Fruit fly (Drosophila melanogaster) whole organism, embryonic: ENCODE measurements around the gene TFAM.

ENCODE experiments used
- BEAF-32 ChIP-seq: fragments of 200-800 bp; sonication (Bioruptor generic); optimal IDR thresholded peaks from 3 replicates; lab custom pipeline; 2017; ENCODE audit warnings: missing biosample characterization, missing genetic modification characterization, mild to moderate bottlenecking, moderate library complexity, missing genetic modification reagents
- CG10209 ChIP-seq: fragments of 200-800 bp; sonication (Bioruptor generic); optimal IDR thresholded peaks from 3 replicates; lab custom pipeline; 2017; ENCODE audit warnings: missing biosample characterization, mild to moderate bottlenecking, missing genetic modification characterization, missing genetic modification reagents
- CG11398 ChIP-seq: fragments of 200-800 bp; sonication (Bioruptor generic); optimal IDR thresholded peaks from 2 replicates; lab custom pipeline; 2016; ENCODE audit warnings: missing biosample characterization, missing genetic modification characterization
- CG1603 ChIP-seq: fragments of 200-800 bp; sonication (Bioruptor generic); optimal IDR thresholded peaks from 2 replicates; lab custom pipeline; 2019; ENCODE audit warnings: missing biosample characterization, mild to moderate bottlenecking, missing genetic modification characterization, moderate library complexity
- CG17328 ChIP-seq: fragments of 200-800 bp; sonication (Bioruptor generic); IDR thresholded peaks from 2 replicates; pipeline ENCODE4 v1.3.6; 2022; ENCODE audit warnings: missing biosample characterization, missing genetic modification characterization
- CG17829 ChIP-seq: fragments of 200-800 bp; optimal IDR thresholded peaks from 2 replicates; lab custom pipeline; 2019; ENCODE audit warnings: missing biosample characterization, mild to moderate bottlenecking, missing genetic modification characterization, moderate library complexity
- CG18262 ChIP-seq: fragments of 200-800 bp; optimal IDR thresholded peaks from 3 replicates; lab custom pipeline; 2019; ENCODE audit warnings: missing biosample characterization, mild to moderate bottlenecking, missing genetic modification characterization, moderate library complexity
- CG2129 ChIP-seq: fragments of 200-800 bp; sonication (Bioruptor generic); IDR thresholded peaks from 2 replicates; pipeline ENCODE4 v1.3.6; 2022; ENCODE audit warnings: missing biosample characterization, missing genetic modification characterization; ENCODE audit not compliant: partially characterized antibody
- CG31224 ChIP-seq: fragments of 200-800 bp; sonication (Bioruptor generic); IDR thresholded peaks from 2 replicates; pipeline ENCODE4 v1.3.6; 2022; ENCODE audit warnings: missing biosample characterization, missing genetic modification characterization
- CG3995 ChIP-seq: fragments of 200-800 bp; sonication (Bioruptor generic); optimal IDR thresholded peaks from 3 replicates; lab custom pipeline; 2016; ENCODE audit warnings: missing biosample characterization, missing genetic modification characterization
- CG43689 ChIP-seq: fragments of 200-800 bp; sonication (Bioruptor generic); IDR thresholded peaks from 2 replicates; pipeline ENCODE4 v1.3.6; 2022; ENCODE audit warnings: missing biosample characterization, missing genetic modification characterization
- CG6272 ChIP-seq: fragments of 200-800 bp; sonication (Bioruptor generic); IDR thresholded peaks from 2 replicates; pipeline ENCODE4 v1.3.6; 2022; ENCODE audit warnings: missing biosample characterization, missing genetic modification characterization
- CG6683 ChIP-seq: fragments of 200-800 bp; sonication (Bioruptor generic); optimal IDR thresholded peaks from 2 replicates; lab custom pipeline; 2017; ENCODE audit warnings: missing biosample characterization, mild to moderate bottlenecking, missing genetic modification characterization, missing genetic modification reagents
- CG7271 ChIP-seq: fragments of 200-800 bp; sonication (Bioruptor generic); optimal IDR thresholded peaks from 2 replicates; lab custom pipeline; 2018; ENCODE audit warnings: missing biosample characterization, mild to moderate bottlenecking, missing genetic modification characterization, moderate library complexity
- D19A ChIP-seq: fragments of 200-800 bp; optimal IDR thresholded peaks from 3 replicates; lab custom pipeline; 2019; ENCODE audit warnings: missing biosample characterization, mild to moderate bottlenecking, missing genetic modification characterization, moderate library complexity
- Dbx ChIP-seq: fragments of 200-800 bp; sonication (Bioruptor generic); IDR thresholded peaks from 3 replicates; pipeline ENCODE4 v1.3.6; 2022; ENCODE audit warnings: missing biosample characterization, missing genetic modification characterization
- Dp ChIP-seq: fragments of 200-800 bp; sonication (Bioruptor generic); optimal IDR thresholded peaks from 2 replicates; lab custom pipeline; 2018; ENCODE audit warnings: missing biosample characterization, mild to moderate bottlenecking, missing genetic modification characterization, moderate library complexity
- ERR ChIP-seq: fragments of 200-800 bp; sonication (Bioruptor generic); optimal IDR thresholded peaks from 2 replicates; lab custom pipeline; 2016; ENCODE audit warnings: missing biosample characterization, missing genetic modification characterization
- H2.0 ChIP-seq: fragments of 200-800 bp; sonication (Bioruptor generic); IDR thresholded peaks from 2 replicates; pipeline ENCODE4 v1.3.6; 2022; ENCODE audit warnings: missing biosample characterization, missing genetic modification characterization
- Lhr ChIP-seq: fragments of 200-800 bp; sonication (Bioruptor generic); optimal IDR thresholded peaks from 3 replicates; lab custom pipeline; 2017; ENCODE audit warnings: mild to moderate bottlenecking, missing biosample characterization, missing genetic modification reagents, missing genetic modification characterization
- Max ChIP-seq: fragments of 200-800 bp; sonication (Bioruptor generic); optimal IDR thresholded peaks from 2 replicates; lab custom pipeline; 2016; ENCODE audit warnings: missing biosample characterization, mild to moderate bottlenecking, missing genetic modification characterization
- Nf-YA ChIP-seq: fragments of 200-800 bp; sonication (Bioruptor generic); IDR thresholded peaks from 2 replicates; pipeline ENCODE4 v1.3.6; 2022; ENCODE audit warnings: missing biosample characterization, missing genetic modification characterization
- Pdp1 ChIP-seq, 2 experiments: fragments of 200-800 bp; sonication (Bioruptor generic); optimal IDR thresholded peaks; 3 replicates each; lab custom pipeline; 2016; ENCODE audit warnings: missing biosample characterization in 2 of 2, missing genetic modification characterization in 2 of 2, mild to moderate bottlenecking in 1 of 2, moderate library complexity in 1 of 2
- Sry-β ChIP-seq: fragments of 200-800 bp; sonication (Bioruptor generic); optimal IDR thresholded peaks from 2 replicates; lab custom pipeline; 2018; ENCODE audit warnings: missing biosample characterization, mild to moderate bottlenecking, missing genetic modification characterization, moderate library complexity
- Stat92E ChIP-seq, 3 experiments: fragments of >200 bp in 2 of 3; fragments of 200-800 bp in 1 of 3; sonication (Bioruptor generic) in 1 of 3; optimal IDR thresholded peaks; 2 replicates each; lab custom pipeline; 2017 to 2019; ENCODE audit warnings: missing biosample characterization in 3 of 3, missing genetic modification characterization in 3 of 3, mild to moderate bottlenecking in 1 of 3, moderate library complexity in 1 of 3
- YL-1 ChIP-seq: fragments of 200-800 bp; sonication (Bioruptor generic); optimal IDR thresholded peaks from 3 replicates; lab custom pipeline; 2017; ENCODE audit warnings: missing biosample characterization, mild to moderate bottlenecking, missing genetic modification characterization
- bbx ChIP-seq: fragments of 200-800 bp; sonication (Bioruptor generic); IDR thresholded peaks from 2 replicates; pipeline ENCODE4 v1.3.6; 2022; ENCODE audit warnings: missing biosample characterization, missing genetic modification characterization; ENCODE audit not compliant: partially characterized antibody
- bcd ChIP-seq: fragments of 200-800 bp; sonication (Bioruptor generic); optimal IDR thresholded peaks from 2 replicates; lab custom pipeline; 2017; ENCODE audit warnings: missing biosample characterization, mild to moderate bottlenecking, missing genetic modification characterization
- bigmax ChIP-seq: fragments of 200-800 bp; sonication (Bioruptor generic); optimal IDR thresholded peaks from 2 replicates; lab custom pipeline; 2018; ENCODE audit warnings: missing biosample characterization, mild to moderate bottlenecking, missing genetic modification characterization
- cg ChIP-seq: fragments of 200-800 bp; sonication (Bioruptor generic); optimal IDR thresholded peaks from 3 replicates; lab custom pipeline; 2019; ENCODE audit warnings: missing biosample characterization, mild to moderate bottlenecking, missing genetic modification characterization, moderate library complexity
- crol ChIP-seq: fragments of 200-800 bp; sonication (Bioruptor generic); IDR thresholded peaks from 2 replicates; pipeline ENCODE4 v1.3.6; 2022; ENCODE audit warnings: missing biosample characterization, missing genetic modification characterization
- da ChIP-seq: fragments of 200-800 bp; sonication (Bioruptor generic); optimal IDR thresholded peaks from 2 replicates; lab custom pipeline; 2016; ENCODE audit warnings: missing biosample characterization, missing genetic modification characterization
- fd64A ChIP-seq: fragments of 200-800 bp; sonication (Bioruptor generic); optimal IDR thresholded peaks from 3 replicates; lab custom pipeline; 2018; ENCODE audit warnings: missing biosample characterization, mild to moderate bottlenecking, missing genetic modification characterization
- fru ChIP-seq: fragments of >200 bp; optimal IDR thresholded peaks from 2 replicates; lab custom pipeline; 2017
- gro ChIP-seq: fragments of 200-800 bp; sonication (Bioruptor generic); optimal IDR thresholded peaks from 2 replicates; lab custom pipeline; 2016; ENCODE audit warnings: missing biosample characterization, missing genetic modification characterization
- hkb ChIP-seq, 2 experiments: fragments of 200-800 bp in 1 of 2; fragments of >200 bp in 1 of 2; sonication (Bioruptor generic) in 1 of 2; IDR thresholded peaks in 1 of 2; optimal IDR thresholded peaks in 1 of 2; 2 replicates each; pipeline versions ENCODE4 v1.3.6 to Lab custom; 2017 to 2022; ENCODE audit warnings: missing biosample characterization in 1 of 2, missing genetic modification characterization in 1 of 2
- lbe ChIP-seq: fragments of 200-800 bp; sonication (Bioruptor generic); optimal IDR thresholded peaks from 2 replicates; lab custom pipeline; 2016; ENCODE audit warnings: missing biosample characterization, mild to moderate bottlenecking, missing genetic modification characterization
- luna ChIP-seq: fragments of 200-800 bp; sonication (Bioruptor generic); optimal IDR thresholded peaks from 2 replicates; lab custom pipeline; 2016; ENCODE audit warnings: missing biosample characterization, missing genetic modification characterization
- pan ChIP-seq, 4 experiments: fragments of >200 bp in 3 of 4; fragments of 200-800 bp in 1 of 4; sonication (Bioruptor generic) in 1 of 4; optimal IDR thresholded peaks in 3 of 4; IDR thresholded peaks in 1 of 4; 2 replicates each; pipeline versions ENCODE4 v1.3.6 to Lab custom; 2017 to 2022; ENCODE audit warnings: missing biosample characterization in 2 of 4, missing genetic modification characterization in 2 of 4, mixed read lengths in 1 of 4
- pfk ChIP-seq: fragments of 200-800 bp; sonication (Bioruptor generic); optimal IDR thresholded peaks from 2 replicates; lab custom pipeline; 2018; ENCODE audit warnings: missing biosample characterization, mild to moderate bottlenecking, missing genetic modification characterization, moderate library complexity
- sens ChIP-seq: fragments of 200-800 bp; sonication (Bioruptor generic); peaks from one replicate; lab custom pipeline; 2016; ENCODE audit warnings: missing biosample characterization, missing genetic modification characterization
- sens-2 ChIP-seq: fragments of 200-800 bp; sonication (Bioruptor generic); IDR thresholded peaks from 2 replicates; pipeline ENCODE4 v1.3.6; 2022; ENCODE audit warnings: missing biosample characterization, missing genetic modification characterization
- sima ChIP-seq: fragments of 200-800 bp; sonication (Bioruptor generic); optimal IDR thresholded peaks from 2 replicates; lab custom pipeline; 2016; ENCODE audit warnings: missing biosample characterization, missing genetic modification characterization
- slp2 ChIP-seq: fragments of 200-800 bp; sonication (Bioruptor generic); optimal IDR thresholded peaks from 2 replicates; lab custom pipeline; 2016; ENCODE audit warnings: missing biosample characterization, missing genetic modification characterization
- so ChIP-seq: fragments of 200-800 bp; sonication (Bioruptor generic); IDR thresholded peaks from 3 replicates; pipeline ENCODE4 v1.3.6; 2022; ENCODE audit warnings: missing biosample characterization, missing genetic modification characterization
- tap ChIP-seq: fragments of 200-800 bp; optimal IDR thresholded peaks from 3 replicates; lab custom pipeline; 2019; ENCODE audit warnings: missing biosample characterization, mild to moderate bottlenecking, missing genetic modification characterization, moderate library complexity
- trem ChIP-seq: fragments of 200-800 bp; optimal IDR thresholded peaks from 3 replicates; lab custom pipeline; 2019; ENCODE audit warnings: missing biosample characterization, mild to moderate bottlenecking, missing genetic modification characterization, moderate library complexity
- ttk ChIP-seq: fragments of 200-800 bp; sonication (Bioruptor generic); IDR thresholded peaks from 2 replicates; pipeline ENCODE4 v2.1.2; 2022; ENCODE audit warnings: missing biosample characterization, missing genetic modification characterization
- vvl ChIP-seq: fragments of 200-800 bp; sonication (Bioruptor generic); IDR thresholded peaks from 2 replicates; pipeline ENCODE4 v1.3.6; 2022; ENCODE audit warnings: missing biosample characterization, missing genetic modification characterization
- zen ChIP-seq: fragments of 200-800 bp; sonication (Bioruptor generic); optimal IDR thresholded peaks from 3 replicates; lab custom pipeline; 2018; ENCODE audit warnings: missing biosample characterization, mild to moderate bottlenecking, missing genetic modification characterization, moderate library complexity

TFAM gene

DNA sequence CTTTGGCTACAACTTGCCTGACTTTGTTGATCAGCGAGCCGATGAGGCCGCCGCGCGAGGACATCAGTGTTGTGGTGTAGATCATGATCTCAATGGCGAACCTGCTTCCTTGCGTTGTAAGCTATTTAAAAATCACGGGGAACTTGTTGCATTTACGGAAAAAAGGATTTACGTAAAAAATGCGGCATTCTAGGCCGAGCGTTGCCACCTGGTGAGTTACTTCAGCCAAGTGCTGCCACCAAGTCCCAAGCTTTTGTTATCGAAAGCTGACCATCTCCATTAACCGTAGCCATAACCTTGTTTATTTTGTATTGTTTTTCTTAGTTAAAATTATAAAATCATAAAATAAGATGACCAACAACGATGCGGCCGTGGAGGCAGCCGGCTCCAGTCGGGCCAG, at the start of gene TFAM, which contains the start of gene CG5412 (continued):
- peak; percentile 83 for TF ChIP-seq sens
- no peak for TF ChIP-seq bcd (GFP tag; lab: Kevin White, UChicago)
- TF ChIP-seq slp2 (GFP tag; lab: Kevin White, UChicago) = no peak
- TF ChIP-seq CG31224 (GFP tag; lab: Robert Waterston, UW) = no peak
- TF ChIP-seq Stat92E (GFP tag; optimal IDR thresholded peaks at IDR 0.05; lab: Kevin White, UChicago) = peak in 1 of 3 experiments; percentile 49
- no peak for TF ChIP-seq ERR (GFP tag; lab: Kevin White, UChicago)
- TF ChIP-seq cg (GFP tag; lab: Kevin White, UChicago) = no peak
- TF ChIP-seq CG17328 (GFP tag; lab: Robert Waterston, UW) = no peak
- no peak for TF ChIP-seq fru
- no peak for TF ChIP-seq sima (GFP tag; lab: Kevin White, UChicago)
- no peak for TF ChIP-seq zen (tag; lab: Kevin White, UChicago)
- no peak for TF ChIP-seq sens-2 (GFP tag; lab: Robert Waterston, UW)
- TF ChIP-seq CG6272 (GFP tag; lab: Robert Waterston, UW) = no peak
- TF ChIP-seq D19A (tag; lab: Kevin White, UChicago) = no peak
- peak in 1 of 2 experiments; percentile 91 for TF ChIP-seq Pdp1 (GFP tag; optimal IDR thresholded peaks at IDR 0.05; lab: Kevin White, UChicago)
- TF ChIP-seq CG11398 = no peak
- TF ChIP-seq pfk (GFP tag; lab: Kevin White, UChicago) = no peak
- TF ChIP-seq CG10209 (GFP tag; lab: Kevin White, UChicago) = no peak
- peak; percentile 55 for TF ChIP-seq trem
- no peak for TF ChIP-seq CG7271 (tag; lab: Kevin White, UChicago)
- peak; percentile 84 for TF ChIP-seq YL-1 (GFP tag; lab: Kevin White, UChicago)
- TF ChIP-seq CG1603 (tag; lab: Kevin White, UChicago) = peak; percentile 50
- TF ChIP-seq CG3995 (GFP tag; lab: Kevin White, UChicago) = peak; percentile 13
- peak; percentile 38 for TF ChIP-seq Dp
- TF ChIP-seq H2.0 (GFP tag; lab: Robert Waterston, UW) = no peak
- no peak for TF ChIP-seq ttk
- TF ChIP-seq BEAF-32 (GFP tag; lab: Kevin White, UChicago) = peak; percentile 42
- 0 out of 2 replicates have a peak, but pooled peaks have one; percentile 2 for TF ChIP-seq crol (GFP tag; lab: Robert Waterston, UW)
- peak; percentile 96 for TF ChIP-seq bigmax (GFP tag; lab: Kevin White, UChicago)
- TF ChIP-seq Sry-β (GFP tag; lab: Kevin White, UChicago) = no peak
- no peak for TF ChIP-seq luna
- TF ChIP-seq da (GFP tag; lab: Kevin White, UChicago) = no peak
- TF ChIP-seq Dbx (GFP tag; lab: Robert Waterston, UW) = no peak
- TF ChIP-seq pan (optimal IDR thresholded peaks at IDR 0.05; lab: Kevin White, UChicago) = no peak
- TF ChIP-seq pan (GFP tag; optimal IDR thresholded peaks at IDR 0.05 in 1 of 2, IDR thresholded peaks at IDR 0.05 in 1 of 2) = no peak
- no peak for TF ChIP-seq Nf-YA (GFP tag; lab: Robert Waterston, UW)
- TF ChIP-seq hkb (optimal IDR thresholded peaks at IDR 0.05; lab: Kevin White, UChicago) = no peak
- no peak for TF ChIP-seq hkb (GFP tag; IDR thresholded peaks at IDR 0.05; lab: Robert Waterston, UW)
- TF ChIP-seq so = no peak
- no peak for TF ChIP-seq tap
- TF ChIP-seq lbe (GFP tag; lab: Kevin White, UChicago) = no peak
- peak; percentile 43 for TF ChIP-seq Max
- TF ChIP-seq CG18262 (tag; lab: Kevin White, UChicago) = no peak
- TF ChIP-seq Lhr (GFP tag; lab: Kevin White, UChicago) = peak; percentile 13
- TF ChIP-seq bbx = peak; percentile 61; the same call in 1 of the 2 replicates
- no peak for TF ChIP-seq gro (GFP tag; lab: Kevin White, UChicago)
- peak; percentile 26 for TF ChIP-seq CG17829 (tag; lab: Kevin White, UChicago)
- TF ChIP-seq vvl = no peak; the same call in none of the 2 replicates
- TF ChIP-seq fd64A (GFP tag; lab: Kevin White, UChicago) = no peak
- no peak for TF ChIP-seq CG6683
- no peak for TF ChIP-seq CG2129 (GFP tag; lab: Robert Waterston, UW)
- TF ChIP-seq CG43689 = no peak
